Fruit fly (Drosophila melanogaster): ENCODE data around the gene RnrL.

RnrL gene

dm6 chr2L:10299077-10299809 lies 28.5 kb downstream of the RnrL start (continued):
- TF ChIP-seq CG18011 (GFP tag; optimal IDR thresholded peaks at IDR 0.05), result peak; percentile 12
- TF ChIP-seq CG15073 (GFP tag; optimal IDR thresholded peaks at IDR 0.05), result no peak
- TF ChIP-seq nerfin-1 (tag; optimal IDR thresholded peaks at IDR 0.05), result peak; percentile 6
- peak; percentile 47 for TF ChIP-seq CG15269 (tag; optimal IDR thresholded peaks at IDR 0.05)
- peak; percentile 5 for TF ChIP-seq phol (tag; optimal IDR thresholded peaks at IDR 0.05)
- peak; percentile 47; the same call in 2 of the 3 replicates for TF ChIP-seq row (GFP tag; IDR thresholded peaks at IDR 0.05)
- peak; percentile 40 for TF ChIP-seq D19B (GFP tag; optimal IDR thresholded peaks at IDR 0.05)
- no peak for TF ChIP-seq CG12659 (GFP tag; optimal IDR thresholded peaks at IDR 0.05)
- no peak for TF ChIP-seq Fer3 (tag; optimal IDR thresholded peaks at IDR 0.05)
- no peak for TF ChIP-seq Hr78 (GFP tag; optimal IDR thresholded peaks at IDR 0.05)
- TF ChIP-seq tap (tag; optimal IDR thresholded peaks at IDR 0.05), result peak; percentile 6
- TF ChIP-seq bsh (GFP tag; optimal IDR thresholded peaks at IDR 0.05), result peak in 1 of 2 experiments; percentile 25
- no peak for TF ChIP-seq abd-A (tag; optimal IDR thresholded peaks at IDR 0.05)
- TF ChIP-seq Meics (GFP tag; optimal IDR thresholded peaks at IDR 0.05), result peak; percentile 3
- no peak for TF ChIP-seq Taf1 (GFP tag; IDR thresholded peaks at IDR 0.05)
- TF ChIP-seq sob (GFP tag; IDR thresholded peaks at IDR 0.05), result 0 out of 2 replicates have a peak, but pooled peaks have one; percentile 32
- TF ChIP-seq Dad (GFP tag; optimal IDR thresholded peaks at IDR 0.05), result no peak
- TF ChIP-seq CG12391 (tag; optimal IDR thresholded peaks at IDR 0.05), result peak; percentile 23
- peak; percentile 28 for TF ChIP-seq CG2712 (tag; optimal IDR thresholded peaks at IDR 0.05)
- peak; percentile 62 for TF ChIP-seq onecut (GFP tag; IDR thresholded peaks at IDR 0.05)
- no peak for TF ChIP-seq crp (GFP tag; optimal IDR thresholded peaks at IDR 0.05)
- no peak for TF ChIP-seq CTCF (GFP tag; optimal IDR thresholded peaks at IDR 0.05)
- TF ChIP-seq CG17568 (GFP tag; optimal IDR thresholded peaks at IDR 0.05), result peak; percentile 8
- TF ChIP-seq CG18476 (GFP tag; optimal IDR thresholded peaks at IDR 0.05), result no peak
- TF ChIP-seq Ssrp (tag; optimal IDR thresholded peaks at IDR 0.05), result peak; percentile 17
- TF ChIP-seq CG14441 (GFP tag; IDR thresholded peaks at IDR 0.05), result no peak
- peak; percentile 30 for TF ChIP-seq nmo (GFP tag; optimal IDR thresholded peaks at IDR 0.05)
- no peak for TF ChIP-seq wdn (GFP tag; IDR thresholded peaks at IDR 0.05)
- no peak for TF ChIP-seq Dref (GFP tag; IDR thresholded peaks at IDR 0.05)
- no peak for TF ChIP-seq CG9609 (GFP tag; optimal IDR thresholded peaks at IDR 0.05)
- no peak for TF ChIP-seq CG14965 (GFP tag; optimal IDR thresholded peaks at IDR 0.05; ENCODE audit: borderline replicate concordance)
- no peak for TF ChIP-seq CG9817 (tag; optimal IDR thresholded peaks at IDR 0.05)
- TF ChIP-seq Sox102F (GFP tag; optimal IDR thresholded peaks at IDR 0.05), result no peak
- TF ChIP-seq CG6791 (GFP tag; IDR thresholded peaks at IDR 0.05; ENCODE audit: partially characterized antibody), result no peak
- TF ChIP-seq tgo (GFP tag; IDR thresholded peaks at IDR 0.05), result no peak
- peak; percentile 36 for TF ChIP-seq grau (tag; optimal IDR thresholded peaks at IDR 0.05)
- TF ChIP-seq PHDP (tag; optimal IDR thresholded peaks at IDR 0.05), result peak; percentile 33
- TF ChIP-seq CG11504 (tag; optimal IDR thresholded peaks at IDR 0.05), result peak; percentile 31
- no peak for TF ChIP-seq CG5953 (GFP tag; IDR thresholded peaks at IDR 0.05)
- peak; percentile 17 for TF ChIP-seq Oli (tag; optimal IDR thresholded peaks at IDR 0.05)
- peak; percentile 90 for TF ChIP-seq D19A (tag; optimal IDR thresholded peaks at IDR 0.05)
- peak; percentile 29 for TF ChIP-seq CG10979 (tag; optimal IDR thresholded peaks at IDR 0.05)
- peak in 1 of 2 experiments; percentile 41 for TF ChIP-seq eve (GFP tag; optimal IDR thresholded peaks at IDR 0.05)
- no peak for TF ChIP-seq trh (GFP tag; optimal IDR thresholded peaks at IDR 0.05)
- TF ChIP-seq dmrt11E (tag; optimal IDR thresholded peaks at IDR 0.05), result peak; percentile 20
- no peak for TF ChIP-seq NC2β (GFP tag; optimal IDR thresholded peaks at IDR 0.05)
- TF ChIP-seq CG4617 (GFP tag; optimal IDR thresholded peaks at IDR 0.05; ENCODE audit: borderline replicate concordance), result peak; percentile 77
- peak; percentile 16 for TF ChIP-seq CG17359 (tag; optimal IDR thresholded peaks at IDR 0.05)

All from whole organism, embryonic.